Worm (Caenorhabditis elegans) whole organism, L3 larva: ENCODE data around the gene cdc-14.

Experiments used
- R02D3.7 ChIP-seq: fragments of 150-350 bp; optimal IDR thresholded peaks from 2 replicates; lab custom pipeline; 2014; ENCODE audit warnings: missing biosample characterization, missing genetic modification characterization
- ZK546.5 ChIP-seq: sonication (generic microtip); optimal IDR thresholded peaks from 2 replicates; lab custom pipeline; 2017; ENCODE audit warnings: missing biosample characterization, missing genetic modification characterization
- aly-2 ChIP-seq: fragments of 150-350 bp; optimal IDR thresholded peaks from 2 replicates; lab custom pipeline; 2014; ENCODE audit warnings: missing biosample characterization, missing genetic modification characterization
- ceh-16 ChIP-seq: sonication (generic microtip); optimal IDR thresholded peaks from 2 replicates; lab custom pipeline; 2017; ENCODE audit warnings: missing biosample characterization, missing genetic modification characterization
- ceh-28 ChIP-seq: fragments of 150-350 bp; optimal IDR thresholded peaks from 2 replicates; lab custom pipeline; 2014; ENCODE audit warnings: missing biosample characterization, missing genetic modification reagents, missing genetic modification characterization
- ceh-82 ChIP-seq: fragments of 150-350 bp; optimal IDR thresholded peaks from 2 replicates; lab custom pipeline; 2014; ENCODE audit warnings: missing biosample characterization, missing genetic modification characterization
- ceh-9 ChIP-seq: sonication (generic microtip); optimal IDR thresholded peaks from 2 replicates; lab custom pipeline; 2018; ENCODE audit warnings: missing biosample characterization, missing genetic modification characterization
- daf-12 ChIP-seq: fragments of 150-350 bp; optimal IDR thresholded peaks from 2 replicates; lab custom pipeline; 2014; ENCODE audit warnings: missing biosample characterization, missing genetic modification reagents, missing genetic modification characterization
- egl-5 ChIP-seq: fragments of 150-350 bp; optimal IDR thresholded peaks from 2 replicates; lab custom pipeline; 2017; ENCODE audit warnings: missing biosample characterization, missing genetic modification reagents, missing genetic modification characterization, inconsistent platforms
- elt-1 ChIP-seq: fragments of 150-350 bp; optimal IDR thresholded peaks from 2 replicates; lab custom pipeline; 2014; ENCODE audit warnings: missing biosample characterization, missing genetic modification characterization
- elt-3 ChIP-seq, 3 experiments: fragments of 150-350 bp in 1 of 3; sonication (generic microtip) in 2 of 3; optimal IDR thresholded peaks; 2 replicates in 2 of 3; 4 replicates in 1 of 3; lab custom pipeline; 2014 to 2017; ENCODE audit warnings: missing biosample characterization in 3 of 3, missing genetic modification characterization in 3 of 3
- eor-1 ChIP-seq, 2 experiments: fragments of 150-350 bp; optimal IDR thresholded peaks; 2 replicates each; lab custom pipeline; 2014 to 2018; ENCODE audit warnings: missing biosample characterization in 2 of 2, missing genetic modification characterization in 2 of 2
- fkh-10 ChIP-seq: sonication (generic microtip); optimal IDR thresholded peaks from 2 replicates; lab custom pipeline; 2017; ENCODE audit warnings: missing biosample characterization, missing genetic modification reagents, missing genetic modification characterization
- fkh-2 ChIP-seq: fragments of 150-350 bp; optimal IDR thresholded peaks from 2 replicates; lab custom pipeline; 2014; ENCODE audit warnings: missing biosample characterization, missing genetic modification reagents, missing genetic modification characterization
- fos-1 ChIP-seq: fragments of 150-350 bp; optimal IDR thresholded peaks from 2 replicates; lab custom pipeline; 2014; ENCODE audit warnings: missing biosample characterization, missing genetic modification characterization
- hmg-11 ChIP-seq: sonication (generic microtip); optimal IDR thresholded peaks from 2 replicates; lab custom pipeline; 2016; ENCODE audit warnings: missing genetic modification characterization, missing compliant biosample characterization
- jun-1 ChIP-seq: fragments of 150-350 bp; optimal IDR thresholded peaks from 2 replicates; lab custom pipeline; 2014; ENCODE audit warnings: missing biosample characterization, missing genetic modification reagents, missing genetic modification characterization
- lin-15B ChIP-seq: fragments of 150-350 bp; optimal IDR thresholded peaks from 2 replicates; lab custom pipeline; 2014; ENCODE audit warnings: missing biosample characterization, missing genetic modification characterization
- lin-39 ChIP-seq: fragments of 150-350 bp; optimal IDR thresholded peaks from 2 replicates; lab custom pipeline; 2018; ENCODE audit warnings: missing biosample characterization, missing genetic modification reagents, missing genetic modification characterization
- lsy-12 ChIP-seq: sonication (generic microtip); optimal IDR thresholded peaks from 2 replicates; lab custom pipeline; 2016; ENCODE audit warnings: mild to moderate bottlenecking, missing genetic modification characterization, missing compliant biosample characterization
- mdl-1 ChIP-seq: fragments of 150-350 bp; optimal IDR thresholded peaks from 2 replicates; lab custom pipeline; 2014; ENCODE audit warnings: missing biosample characterization, missing genetic modification characterization
- mml-1 ChIP-seq: fragments of 150-350 bp; sonication (generic microtip); optimal IDR thresholded peaks from 3 replicates; lab custom pipeline; 2014; ENCODE audit warnings: missing biosample characterization, missing genetic modification characterization
- nfya-1 ChIP-seq: sonication (generic microtip); optimal IDR thresholded peaks from 2 replicates; lab custom pipeline; 2017; ENCODE audit warnings: missing genetic modification characterization, mild to moderate bottlenecking, missing compliant biosample characterization, antibody characterized with exemption, moderate library complexity; ENCODE audit not compliant: insufficient read depth
- nhr-11 ChIP-seq: fragments of 150-350 bp; optimal IDR thresholded peaks from 2 replicates; lab custom pipeline; 2014; ENCODE audit warnings: missing biosample characterization, missing genetic modification characterization
- nhr-12 ChIP-seq: fragments of 150-350 bp; optimal IDR thresholded peaks from 2 replicates; lab custom pipeline; 2014; ENCODE audit warnings: missing biosample characterization, missing genetic modification characterization
- nhr-23 ChIP-seq: fragments of 150-350 bp; optimal IDR thresholded peaks from 2 replicates; lab custom pipeline; 2014; ENCODE audit warnings: missing biosample characterization, missing genetic modification reagents, missing genetic modification characterization
- nhr-237 ChIP-seq: fragments of 150-350 bp; optimal IDR thresholded peaks from 2 replicates; lab custom pipeline; 2014; ENCODE audit warnings: missing biosample characterization, missing genetic modification characterization
- nhr-25 ChIP-seq: sonication (generic microtip); optimal IDR thresholded peaks from 2 replicates; lab custom pipeline; 2017; ENCODE audit warnings: missing biosample characterization, missing genetic modification characterization
- nhr-28 ChIP-seq: fragments of 150-350 bp; optimal IDR thresholded peaks from 2 replicates; lab custom pipeline; 2014; ENCODE audit warnings: missing biosample characterization, missing genetic modification characterization
- nhr-43 ChIP-seq: sonication (generic microtip); optimal IDR thresholded peaks from 2 replicates; lab custom pipeline; 2016; ENCODE audit warnings: mild to moderate bottlenecking, missing genetic modification characterization, missing compliant biosample characterization; ENCODE audit not compliant: poor library complexity, severe bottlenecking
- nhr-67 ChIP-seq: fragments of 150-350 bp; optimal IDR thresholded peaks from 2 replicates; lab custom pipeline; 2014; ENCODE audit warnings: missing biosample characterization, missing genetic modification characterization
- nhr-76 ChIP-seq: fragments of 150-350 bp; sonication (generic microtip); optimal IDR thresholded peaks from 5 replicates; lab custom pipeline; 2014; ENCODE audit warnings: missing biosample characterization, missing genetic modification characterization
- nhr-77 ChIP-seq: fragments of 150-350 bp; optimal IDR thresholded peaks from 2 replicates; lab custom pipeline; 2014; ENCODE audit warnings: missing biosample characterization, missing genetic modification characterization
- pha-4 ChIP-seq: fragments of 150-350 bp; optimal IDR thresholded peaks from 2 replicates; lab custom pipeline; 2014; ENCODE audit warnings: missing biosample characterization, missing genetic modification reagents, missing genetic modification characterization
- pqm-1 ChIP-seq: fragments of 150-350 bp; optimal IDR thresholded peaks from 2 replicates; lab custom pipeline; 2017; ENCODE audit warnings: missing biosample characterization, missing genetic modification characterization, inconsistent platforms
- sea-2 ChIP-seq: fragments of 150-350 bp; sonication (generic microtip); optimal IDR thresholded peaks from 4 replicates; lab custom pipeline; 2014; ENCODE audit warnings: missing biosample characterization, missing genetic modification reagents, missing genetic modification characterization
- skn-1 ChIP-seq: fragments of 150-350 bp; optimal IDR thresholded peaks from 2 replicates; lab custom pipeline; 2014; ENCODE audit warnings: missing biosample characterization, missing genetic modification characterization
- snpc-4 ChIP-seq: fragments of 150-350 bp; optimal IDR thresholded peaks from 2 replicates; lab custom pipeline; 2014; ENCODE audit warnings: missing biosample characterization, missing genetic modification characterization
- tbx-2 ChIP-seq: sonication (generic microtip); optimal IDR thresholded peaks from 2 replicates; lab custom pipeline; 2016; ENCODE audit warnings: mild to moderate bottlenecking, missing genetic modification characterization, missing compliant biosample characterization
- unc-39 ChIP-seq: sonication (generic microtip); optimal IDR thresholded peaks from 4 replicates; lab custom pipeline; 2017; ENCODE audit warnings: missing biosample characterization, missing genetic modification characterization
- unc-62 ChIP-seq: fragments of 150-350 bp; sonication (generic microtip); optimal IDR thresholded peaks from 4 replicates; lab custom pipeline; 2014; ENCODE audit warnings: missing biosample characterization, missing genetic modification reagents, missing genetic modification characterization
- zag-1 ChIP-seq: fragments of 150-350 bp; optimal IDR thresholded peaks from 2 replicates; lab custom pipeline; 2014; ENCODE audit warnings: missing biosample characterization, missing genetic modification characterization
- ztf-11 ChIP-seq: fragments of 150-350 bp; optimal IDR thresholded peaks from 2 replicates; lab custom pipeline; 2014; ENCODE audit warnings: missing biosample characterization, missing genetic modification characterization
- ztf-4 ChIP-seq: fragments of 150-350 bp; optimal IDR thresholded peaks from 2 replicates; lab custom pipeline; 2014; ENCODE audit warnings: missing biosample characterization, missing genetic modification characterization

Gene cdc-14

ce11 chrII:5604441-5604840 lies 11.2 kb upstream of the cdc-14 start:
- TF ChIP-seq hmg-11 (tag; lab: Kevin White, UChicago) (no peak), lin-39 (tag; lab: Kevin White, UChicago) (no peak), lin-15B (tag; lab: Kevin White, UChicago) (no peak), nhr-12 (no peak), lsy-12 (no peak), aly-2 (tag; lab: Kevin White, UChicago) (no peak), fkh-2 (tag; lab: Kevin White, UChicago) (no peak), fkh-10 (GFP tag; lab: Kevin White, UChicago) (no peak), nhr-67 (tag; lab: Kevin White, UChicago) (no peak), elt-3 (tag; optimal IDR thresholded peaks at IDR 0.05; lab: Kevin White, UChicago) (no peak), R02D3.7 (tag; lab: Kevin White, UChicago) (no peak), sea-2 (GFP tag; lab: Kevin White, UChicago) (no peak), nhr-23 (tag; lab: Kevin White, UChicago) (no peak), nhr-28 (tag; lab: Kevin White, UChicago) (no peak), ztf-4 (no peak), nfya-1 (tag; lab: Kevin White, UChicago) (no peak), ztf-11 (tag; lab: Kevin White, UChicago) (no peak), pqm-1 (tag; lab: Kevin White, UChicago) (no peak)

- TF ChIP-seq aly-2 (tag; lab: Kevin White, UChicago): no peak
- no peak for TF ChIP-seq nhr-237 (tag; lab: Kevin White, UChicago)
- no peak for TF ChIP-seq ceh-16 (tag; lab: Kevin White, UChicago)
- no peak for TF ChIP-seq fkh-2 (tag; lab: Kevin White, UChicago)
- no peak for TF ChIP-seq sea-2 (GFP tag; lab: Kevin White, UChicago)
- TF ChIP-seq unc-62 (GFP tag; lab: Kevin White, UChicago): no peak
- no peak for TF ChIP-seq pha-4 (tag; lab: Kevin White, UChicago)
- TF ChIP-seq fos-1 (tag; lab: Kevin White, UChicago): no peak
- TF ChIP-seq ztf-4: no peak
- no peak for TF ChIP-seq eor-1 (tag; optimal IDR thresholded peaks at IDR 0.05; lab: Kevin White, UChicago)
- no peak for TF ChIP-seq nhr-77
- no peak for TF ChIP-seq nhr-25 (tag; lab: Kevin White, UChicago)
- no peak for TF ChIP-seq mml-1
Observed at ce11 chrII:5603194-5603593, 10.0 kb upstream of the cdc-14 start, which contains the start of gene C17G10.6. Gene C17G10.6, minus strand, starts transcription at chrII:5603294.

- TF ChIP-seq lsy-12: peak; percentile 61
- TF ChIP-seq hmg-11 (tag; lab: Kevin White, UChicago): peak; percentile 60
- peak; percentile 49 for TF ChIP-seq pha-4 (tag; lab: Kevin White, UChicago)
- TF ChIP-seq fkh-10 (GFP tag; lab: Kevin White, UChicago): no peak
- no peak for TF ChIP-seq nhr-67 (tag; lab: Kevin White, UChicago)
- no peak for TF ChIP-seq unc-39
- peak; percentile 54 for TF ChIP-seq egl-5 (tag; lab: Kevin White, UChicago)
- TF ChIP-seq ceh-28 (tag; lab: Kevin White, UChicago): peak; percentile 47
- TF ChIP-seq ZK546.5 (tag; lab: Kevin White, UChicago): no peak
- TF ChIP-seq sea-2 (GFP tag; lab: Kevin White, UChicago): no peak
- TF ChIP-seq ceh-82 (tag; lab: Kevin White, UChicago): peak; percentile 60
- no peak for TF ChIP-seq ztf-11 (tag; lab: Kevin White, UChicago)
- no peak for TF ChIP-seq unc-62 (GFP tag; lab: Kevin White, UChicago)
- no peak for TF ChIP-seq fos-1 (tag; lab: Kevin White, UChicago)
- peak in 1 of 3 experiments; percentile 30 for TF ChIP-seq elt-3 (tag; optimal IDR thresholded peaks at IDR 0.05; lab: Kevin White, UChicago)
- TF ChIP-seq aly-2 (tag; lab: Kevin White, UChicago): no peak
- TF ChIP-seq ceh-9 (tag; lab: Kevin White, UChicago): no peak
- no peak for TF ChIP-seq mml-1
- no peak for TF ChIP-seq zag-1 (tag; lab: Kevin White, UChicago)
- peak; percentile 30 for TF ChIP-seq nhr-28 (tag; lab: Kevin White, UChicago)
- TF ChIP-seq tbx-2: peak; percentile 33
- TF ChIP-seq snpc-4 (tag; lab: Kevin White, UChicago): peak; percentile 99
- peak; percentile 82 for TF ChIP-seq nhr-25 (tag; lab: Kevin White, UChicago)
- no peak for TF ChIP-seq eor-1 (tag; optimal IDR thresholded peaks at IDR 0.05; lab: Kevin White, UChicago)
- peak; percentile 9 for TF ChIP-seq nhr-12
- peak; percentile 34 for TF ChIP-seq mdl-1 (tag; lab: Kevin White, UChicago)
- TF ChIP-seq daf-12 (tag; lab: Kevin White, UChicago): no peak
- TF ChIP-seq nhr-11 (tag; lab: Kevin White, UChicago): no peak
- peak; percentile 55 for TF ChIP-seq pqm-1 (tag; lab: Kevin White, UChicago)
- TF ChIP-seq R02D3.7 (tag; lab: Kevin White, UChicago): peak; percentile 10
- no peak for TF ChIP-seq elt-1 (tag; lab: Kevin White, UChicago)
- peak; percentile 89 for TF ChIP-seq nhr-43 (tag; lab: Kevin White, UChicago)
- peak; percentile 38 for TF ChIP-seq lin-39 (tag; lab: Kevin White, UChicago)
- TF ChIP-seq jun-1 (tag; lab: Kevin White, UChicago): peak; percentile 29
- peak; percentile 84 for TF ChIP-seq nhr-23 (tag; lab: Kevin White, UChicago)
- TF ChIP-seq nhr-237 (tag; lab: Kevin White, UChicago): no peak
- TF ChIP-seq ceh-16 (tag; lab: Kevin White, UChicago): no peak
- TF ChIP-seq nhr-77: peak; percentile 89
- TF ChIP-seq nhr-76 (tag; lab: Kevin White, UChicago): no peak
- peak; percentile 9 for TF ChIP-seq skn-1 (tag; lab: Kevin White, UChicago)
- TF ChIP-seq ztf-4: no peak
Observed at ce11 chrII:5599326-5600044, 6.3 kb upstream of the cdc-14 start, which contains the start of gene C17G10.10. Gene C17G10.10, minus strand, starts transcription at chrII:5599376.
